Worm (Caenorhabditis elegans) whole organism, L4 larva: ENCODE measurements around the gene tftc-5.

ENCODE experiments used
- R02D3.7 ChIP-seq: fragments of 150-350 bp; sonication (generic microtip); optimal IDR thresholded peaks from 3 replicates; lab custom pipeline; 2014; ENCODE audit warnings: missing biosample characterization, missing genetic modification characterization
- dpl-1 ChIP-seq: fragments of 150-350 bp; optimal IDR thresholded peaks from 2 replicates; lab custom pipeline; 2014; ENCODE audit warnings: missing biosample characterization, missing genetic modification reagents, missing genetic modification characterization
- fkh-10 ChIP-seq: fragments of 150-350 bp; optimal IDR thresholded peaks from 2 replicates; lab custom pipeline; 2014; ENCODE audit warnings: missing biosample characterization, missing genetic modification reagents, missing genetic modification characterization
- lsy-2 ChIP-seq, 2 experiments: fragments of 150-350 bp in 1 of 2; sonication (generic microtip) in 1 of 2; optimal IDR thresholded peaks; 2 replicates each; lab custom pipeline; 2014 to 2017; ENCODE audit warnings: missing biosample characterization in 2 of 2, missing genetic modification characterization in 2 of 2
- mdl-1 ChIP-seq, 2 experiments: fragments of 150-350 bp in 1 of 2; sonication (generic microtip) in 1 of 2; optimal IDR thresholded peaks; 2 replicates each; lab custom pipeline; 2014 to 2017; ENCODE audit warnings: missing biosample characterization in 2 of 2, missing genetic modification characterization in 2 of 2

DNA sequence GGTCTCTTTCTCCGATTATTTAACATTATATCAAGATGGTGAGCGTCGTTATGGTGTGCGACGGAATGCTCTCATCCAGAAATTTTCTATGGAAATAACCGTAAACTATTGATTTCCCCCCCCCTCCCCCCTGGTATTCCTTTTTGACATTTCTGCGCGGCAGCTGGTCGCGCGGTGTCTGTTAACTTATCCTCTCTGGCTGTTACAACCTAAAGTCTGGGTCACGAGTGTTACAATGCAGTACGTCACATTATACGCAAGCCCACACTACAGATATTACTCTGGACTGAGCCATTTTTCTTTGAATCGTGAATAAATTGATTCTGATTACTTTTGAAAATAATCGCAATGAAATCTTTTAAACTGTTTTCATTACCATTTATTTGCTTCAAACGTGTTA lies 27.2 kb downstream of the tftc-5 start:
- no peak for TF ChIP-seq mdl-1 (tag; optimal IDR thresholded peaks at IDR 0.05; lab: Kevin White, UChicago)
- no peak for TF ChIP-seq R02D3.7 (tag; lab: Kevin White, UChicago)
- no peak for TF ChIP-seq lsy-2 (tag; optimal IDR thresholded peaks at IDR 0.05; lab: Kevin White, UChicago)
- TF ChIP-seq fkh-10 (GFP tag; lab: Kevin White, UChicago) = no peak
- no peak for TF ChIP-seq dpl-1 (GFP tag; lab: Kevin White, UChicago)
